Fruit fly (Drosophila melanogaster) Kc167 (cell line): Measurements from ENCODE around the gene CG43750.

Experiments
- Myc ChIP-seq: fragments of >200 bp; optimal IDR thresholded peaks from 2 replicates; lab custom pipeline; 2017; ENCODE audit warnings: missing external identifiers
- Sin3A ChIP-seq: fragments of >200 bp; optimal IDR thresholded peaks from 2 replicates; lab custom pipeline; 2018; ENCODE audit warnings: missing external identifiers
- h ChIP-seq: fragments of >200 bp; optimal IDR thresholded peaks from 3 replicates; lab custom pipeline; 2018; ENCODE audit warnings: missing external identifiers
- insv ChIP-seq: fragments of >200 bp; optimal IDR thresholded peaks from 3 replicates; lab custom pipeline; 2018; ENCODE audit warnings: missing external identifiers
- psq ChIP-seq: fragments of >200 bp; optimal IDR thresholded peaks from 2 replicates; lab custom pipeline; 2017; ENCODE audit warnings: missing external identifiers
- ttk ChIP-seq: sonication (Bioruptor generic); optimal IDR thresholded peaks from 2 replicates; lab custom pipeline; 2017; ENCODE audit warnings: missing external identifiers

Gene CG43750

DNA sequence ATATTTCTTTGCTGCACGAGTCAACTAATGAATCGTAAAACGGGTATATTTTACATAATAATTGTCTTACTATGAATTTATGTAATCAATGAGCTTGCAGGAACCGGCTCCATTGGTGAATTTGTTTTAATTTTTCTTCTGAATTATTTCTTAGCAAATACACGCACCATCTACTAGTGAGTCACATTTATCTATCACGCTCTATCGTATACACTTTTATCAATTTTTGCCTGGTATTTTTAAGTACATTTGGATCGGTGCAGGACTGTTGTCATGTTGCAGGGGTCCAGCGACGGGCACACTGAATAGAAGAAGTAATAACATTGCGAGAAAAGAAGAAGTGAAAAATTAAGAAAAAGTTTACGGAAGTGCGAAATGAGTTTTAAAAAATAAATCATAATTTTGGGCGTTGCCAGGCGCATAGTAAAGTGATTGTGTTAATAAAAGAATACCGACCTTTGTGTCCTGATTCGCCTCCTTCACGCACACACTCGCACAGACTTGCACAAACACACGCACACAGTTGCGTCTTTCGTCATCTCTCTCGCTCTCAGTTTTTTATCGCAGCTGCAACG, 25.3 kb downstream of the CG43750 start, which contains the start of the genes Rab5 and Axud1:
Rab5 (minus strand) TSS at position 197 of the 575 bp plus-strand sequence.
Axud1 (plus strand) TSS at position 269 of the 575 bp plus-strand sequence.
- no peak for TF ChIP-seq ttk
- TF ChIP-seq Sin3A = no peak
- TF ChIP-seq Myc (lab: Kevin White, UChicago) = no peak
- TF ChIP-seq psq (lab: Kevin White, UChicago) = no peak
- TF ChIP-seq h = no peak
- TF ChIP-seq insv = no peak

DNA sequence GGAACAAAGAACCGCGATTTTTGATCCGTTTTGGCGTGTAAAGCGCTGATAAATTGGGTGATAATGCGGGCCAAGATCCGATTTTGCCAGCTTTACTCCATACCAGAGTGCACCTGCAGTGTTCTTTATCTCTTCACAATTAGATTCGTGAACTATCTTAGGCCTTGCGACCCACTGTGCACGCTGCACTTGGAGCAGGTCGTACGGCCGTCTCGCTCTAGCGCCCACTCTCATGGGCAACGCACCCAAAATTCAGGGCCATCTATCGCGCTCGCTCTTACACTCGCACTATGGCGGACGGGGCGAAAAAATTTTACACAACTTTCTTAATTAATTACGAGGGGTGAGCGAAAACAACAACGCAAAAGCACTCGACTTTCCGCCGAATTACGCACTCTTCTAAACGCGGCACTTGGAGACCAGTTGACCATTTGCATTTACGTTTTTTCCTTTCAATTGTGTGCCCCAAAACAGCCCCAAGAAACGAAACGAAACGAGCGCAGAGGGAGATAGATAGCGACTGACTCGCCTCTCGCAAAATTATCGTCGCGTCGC, 26.2 kb downstream of the CG43750 start:
- no peak for TF ChIP-seq h
- TF ChIP-seq Sin3A = no peak
- TF ChIP-seq insv = no peak
- no peak for TF ChIP-seq psq (lab: Kevin White, UChicago)
- TF ChIP-seq ttk = no peak
- no peak for TF ChIP-seq Myc (lab: Kevin White, UChicago)

DNA sequence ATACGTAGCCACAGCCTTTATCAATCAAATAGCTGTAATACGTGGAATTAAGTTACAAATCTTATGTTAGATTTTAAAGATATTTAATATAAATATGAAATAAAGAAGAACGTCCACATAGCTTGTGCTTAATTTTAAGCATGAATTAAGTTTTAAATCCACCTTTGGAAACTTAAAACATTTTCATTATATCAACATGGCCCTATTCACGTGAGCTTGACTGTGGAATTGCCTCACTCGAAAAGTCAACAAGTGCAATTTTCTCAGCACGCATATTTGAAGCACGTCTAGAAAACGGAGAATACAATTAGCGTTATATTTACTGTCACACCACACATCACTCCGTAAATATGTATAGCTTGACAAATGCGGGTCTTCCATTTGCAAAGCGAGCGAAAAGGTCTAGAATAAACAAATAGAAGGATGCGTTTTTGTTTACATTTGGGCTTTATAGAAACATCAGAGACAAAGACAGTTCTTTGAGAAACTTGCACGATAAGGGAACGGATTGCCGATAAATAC, 26.8 kb downstream of the CG43750 start:
- no peak for TF ChIP-seq ttk
- TF ChIP-seq psq (lab: Kevin White, UChicago) = no peak
- TF ChIP-seq Sin3A = no peak
- TF ChIP-seq insv = no peak
- TF ChIP-seq Myc (lab: Kevin White, UChicago) = no peak
- TF ChIP-seq h = no peak

dm6 chr2L:2362808-2363394, 27.6 kb downstream of the CG43750 start:
- no peak for TF ChIP-seq insv

dm6 chr2L:2361893-2362807, 28.3 kb downstream of the CG43750 start:
- TF ChIP-seq Sin3A (no peak), h (no peak), psq (lab: Kevin White, UChicago) (no peak), ttk (no peak), Myc (lab: Kevin White, UChicago) (no peak), insv (no peak)

- TF ChIP-seq Myc (lab: Kevin White, UChicago) (no peak), psq (lab: Kevin White, UChicago) (no peak), insv (no peak), Sin3A (no peak), h (no peak), ttk (no peak)
Measured at dm6 chr2L:2357228-2357656, 33.2 kb downstream of the CG43750 start, which contains the start of gene CG9967. CG9967 (minus strand) TSS chr2L:2357356.

DNA sequence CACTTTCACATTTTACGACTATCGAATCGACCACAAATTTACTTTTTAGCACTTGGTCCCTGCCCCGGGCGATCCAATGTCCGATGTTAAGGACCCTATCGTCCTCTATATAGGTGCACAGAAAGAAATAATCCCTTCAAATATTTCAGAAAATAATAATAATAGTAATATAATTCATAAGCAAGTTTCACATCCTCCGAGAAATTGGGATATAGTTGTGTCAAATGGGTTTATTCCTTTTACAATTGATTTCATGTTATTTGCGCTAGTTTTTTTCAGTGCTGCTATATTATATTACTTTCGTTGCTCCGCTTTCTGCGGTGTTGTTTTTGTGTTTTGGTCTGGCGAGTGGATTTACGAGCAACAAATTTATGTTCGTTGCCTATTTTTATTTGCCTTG, 42.0 kb downstream of the CG43750 start:
- TF ChIP-seq Sin3A = no peak
